Worm (Caenorhabditis elegans) whole organism, L1 larva: ENCODE results near the gene C05C10.7.

Experiments used
- ces-1 ChIP-seq: fragments of 150-350 bp; optimal IDR thresholded peaks from 2 replicates; lab custom pipeline; 2014; ENCODE audit warnings: missing biosample characterization, missing genetic modification reagents, missing genetic modification characterization
- fkh-8 ChIP-seq: sonication (generic microtip); optimal IDR thresholded peaks from 2 replicates; lab custom pipeline; 2016; ENCODE audit warnings: mild to moderate bottlenecking, missing genetic modification characterization, missing compliant biosample characterization
- fos-1 ChIP-seq: fragments of 150-350 bp; optimal IDR thresholded peaks from 2 replicates; lab custom pipeline; 2014; ENCODE audit warnings: missing biosample characterization, missing genetic modification characterization
- lin-13 ChIP-seq: fragments of 150-350 bp; optimal IDR thresholded peaks from 2 replicates; lab custom pipeline; 2014; ENCODE audit warnings: missing biosample characterization, missing genetic modification reagents, missing genetic modification characterization
- lsy-2 ChIP-seq, 2 experiments: fragments of 150-350 bp; optimal IDR thresholded peaks; 2 replicates each; lab custom pipeline; 2014; ENCODE audit warnings: missing biosample characterization in 2 of 2, missing genetic modification characterization in 2 of 2
- mab-9 ChIP-seq: fragments of 200-800 bp; sonication (Bioruptor generic); IDR thresholded peaks from 2 replicates; pipeline ENCODE4 v1.3.6; 2022; ENCODE audit warnings: missing genetic modification reagents, missing genetic modification characterization, missing compliant biosample characterization
- skn-1 ChIP-seq: fragments of 150-350 bp; optimal IDR thresholded peaks from 2 replicates; lab custom pipeline; 2014; ENCODE audit warnings: missing biosample characterization, missing genetic modification characterization
- sox-4 ChIP-seq: sonication (generic microtip); optimal IDR thresholded peaks from 2 replicates; lab custom pipeline; 2016; ENCODE audit warnings: missing genetic modification characterization, missing compliant biosample characterization
- unc-30 ChIP-seq: sonication (generic microtip); optimal IDR thresholded peaks from 2 replicates; lab custom pipeline; 2017; ENCODE audit warnings: missing biosample characterization, missing genetic modification characterization
- ztf-11 ChIP-seq, 2 experiments: sonication (generic microtip); optimal IDR thresholded peaks; 2 replicates each; lab custom pipeline; 2016 to 2017; ENCODE audit warnings: missing genetic modification characterization in 2 of 2, missing biosample characterization in 1 of 2, missing compliant biosample characterization in 1 of 2

- no peak for TF ChIP-seq fos-1 (tag; lab: Kevin White, UChicago)
- no peak for TF ChIP-seq sox-4 (tag; lab: Kevin White, UChicago)
- TF ChIP-seq unc-30 (tag; lab: Kevin White, UChicago) = no peak
- no peak for TF ChIP-seq ces-1 (GFP tag; lab: Kevin White, UChicago)
- no peak for TF ChIP-seq ztf-11 (tag; optimal IDR thresholded peaks at IDR 0.05; lab: Kevin White, UChicago)
- no peak for TF ChIP-seq mab-9 (GFP tag; lab: Robert Waterston, UW)
- no peak for TF ChIP-seq skn-1 (tag; lab: Kevin White, UChicago)
- TF ChIP-seq lin-13 = no peak
- TF ChIP-seq fkh-8 (tag; lab: Kevin White, UChicago) = no peak
- no peak for TF ChIP-seq lsy-2 (tag; optimal IDR thresholded peaks at IDR 0.05; lab: Kevin White, UChicago)
These were observed 5.1 kb upstream of the C05C10.7 start, which contains the start of gene flad-1 for ce11 chrII:9943837-9944236.
